Worm (Caenorhabditis elegans): ENCODE measurements around the gene F52E1.14.

Gene F52E1.14

ce11 chrV:8342416-8342815 is 41.3 kb upstream of the F52E1.14 start:
- TF ChIP-seq mdl-1 (tag; optimal IDR thresholded peaks at IDR 0.05) (no peak), unc-62 (GFP tag; optimal IDR thresholded peaks at IDR 0.05 in 1 of 2) (peak in 1 of 2 experiments; percentile 16), unc-62 (tag; optimal IDR thresholded peaks at IDR 0.05) (no peak)

- TF ChIP-seq nhr-28 (tag; optimal IDR thresholded peaks at IDR 0.05) = peak; percentile 97
- TF ChIP-seq mdt-29 (GFP tag; IDR thresholded peaks at IDR 0.05) = no peak
- peak in 1 of 2 experiments; percentile 44 for TF ChIP-seq unc-62 (GFP tag; optimal IDR thresholded peaks at IDR 0.05 in 1 of 2)
- no peak for TF ChIP-seq unc-62 (tag; optimal IDR thresholded peaks at IDR 0.05)
- TF ChIP-seq ceh-20 (GFP tag; IDR thresholded peaks at IDR 0.05) = 0 out of 2 replicates have a peak, but pooled peaks have one; percentile 19
- TF ChIP-seq hlh-11 (tag; optimal IDR thresholded peaks at IDR 0.05) = no peak
Measured at ce11 chrV:8345436-8345835, 38.3 kb upstream of the F52E1.14 start, which contains the start of gene C08D8.1. TSS of gene C08D8.1 (plus strand) at chrV:8345759.

ce11 chrV:8348959-8349389 is 34.7 kb upstream of the F52E1.14 start:
- TF ChIP-seq pqm-1 (tag; optimal IDR thresholded peaks at IDR 0.05) = peak; percentile 66
- peak; percentile 71 for TF ChIP-seq Y48G9A.11 (GFP tag; IDR thresholded peaks at IDR 0.05)
- no peak for TF ChIP-seq lin-29 (GFP tag; IDR thresholded peaks at IDR 0.05)
- TF ChIP-seq hif-1 (tag; optimal IDR thresholded peaks at IDR 0.05) = peak; percentile 21 to 25
- 0 out of 2 replicates have a peak, but pooled peaks have one; percentile 7 for TF ChIP-seq daf-19 (GFP tag; conservative IDR thresholded peaks at IDR 0.05)
- TF ChIP-seq aha-1 (tag) = peak; percentile 76
- no peak for TF ChIP-seq daf-12 (tag; optimal IDR thresholded peaks at IDR 0.05)
- peak in 1 of 2 experiments; percentile 2 for TF ChIP-seq mdl-1 (tag; optimal IDR thresholded peaks at IDR 0.05)
- TF ChIP-seq lin-1 (GFP tag; IDR thresholded peaks at IDR 0.05) = peak; percentile 88; the same call in 1 of the 2 replicates
- peak; percentile 57 to 75 for TF ChIP-seq lsy-2 (tag; optimal IDR thresholded peaks at IDR 0.05)
- TF ChIP-seq ZK546.5 (tag; optimal IDR thresholded peaks at IDR 0.05) = no peak
- peak; percentile 65 for TF ChIP-seq ztf-7 (tag; optimal IDR thresholded peaks at IDR 0.05)
- peak; percentile 76 for TF ChIP-seq T20F7.1 (GFP tag; optimal IDR thresholded peaks at IDR 0.05)
- no peak for TF ChIP-seq tag-97 (GFP tag; IDR thresholded peaks at IDR 0.05)
- no peak for TF ChIP-seq spr-3 (GFP tag; optimal IDR thresholded peaks at IDR 0.05)
- TF ChIP-seq zip-2 (tag; optimal IDR thresholded peaks at IDR 0.05) = peak; percentile 59
- TF ChIP-seq mxl-3 (GFP tag; optimal IDR thresholded peaks at IDR 0.05) = peak; percentile 79
- TF ChIP-seq ceh-82 (tag; optimal IDR thresholded peaks at IDR 0.05) = no peak
- TF ChIP-seq ceh-62 (tag; optimal IDR thresholded peaks at IDR 0.05) = no peak
- TF ChIP-seq duxl-1 (tag; optimal IDR thresholded peaks at IDR 0.05; ENCODE audit: poor library complexity) = peak; percentile 95
- no peak for TF ChIP-seq egl-27 (tag; optimal IDR thresholded peaks at IDR 0.05)
- TF ChIP-seq skn-1 (tag; optimal IDR thresholded peaks at IDR 0.05) = no peak
- TF ChIP-seq spr-1 (tag; optimal IDR thresholded peaks at IDR 0.05) = peak; percentile 79
- peak; percentile 98 for TF ChIP-seq ama-1 (optimal IDR thresholded peaks at IDR 0.05)
- peak; percentile 90 for TF ChIP-seq mes-2 (tag; optimal IDR thresholded peaks at IDR 0.05; ENCODE audit: poor library complexity, severe bottlenecking)
- no peak for TF ChIP-seq Y75B8A.6 (GFP tag; IDR thresholded peaks at IDR 0.05)
- TF ChIP-seq nhr-11 (tag; optimal IDR thresholded peaks at IDR 0.05) = peak; percentile 32
- TF ChIP-seq T26A8.4 (GFP tag; IDR thresholded peaks at IDR 0.05) = peak; percentile 92
- no peak for TF ChIP-seq nhr-237 (tag; optimal IDR thresholded peaks at IDR 0.05)
- 0 out of 2 replicates have a peak, but pooled peaks have one; percentile 71 for TF ChIP-seq nhr-42 (GFP tag; IDR thresholded peaks at IDR 0.05)
- TF ChIP-seq ces-1 (GFP tag; optimal IDR thresholded peaks at IDR 0.05) = no peak
- TF ChIP-seq F37D6.2 (tag; optimal IDR thresholded peaks at IDR 0.05) = peak; percentile 6
- TF ChIP-seq nhr-10 (tag; optimal IDR thresholded peaks at IDR 0.05) = peak; percentile 19
- peak; percentile 12 for TF ChIP-seq ceh-32 (tag; optimal IDR thresholded peaks at IDR 0.05; ENCODE audit: poor library complexity)
- TF ChIP-seq jun-1 (tag; optimal IDR thresholded peaks at IDR 0.05) = peak; percentile 50
- TF ChIP-seq rbr-2 (tag; optimal IDR thresholded peaks at IDR 0.05) = peak; percentile 80
- TF ChIP-seq lin-39 (tag; optimal IDR thresholded peaks at IDR 0.05) = no peak
- TF ChIP-seq unc-39 (tag; optimal IDR thresholded peaks at IDR 0.05) = no peak
- TF ChIP-seq zfp-2 (tag; optimal IDR thresholded peaks at IDR 0.05) = no peak
- TF ChIP-seq dmd-8 (GFP tag; IDR thresholded peaks at IDR 0.05) = peak; percentile 62
- no peak for TF ChIP-seq ztf-11 (tag; optimal IDR thresholded peaks at IDR 0.05)
- 0 out of 2 replicates have a peak, but pooled peaks have one; percentile 42 for TF ChIP-seq ceh-20 (GFP tag; IDR thresholded peaks at IDR 0.05)
- peak; percentile 44 for TF ChIP-seq dpl-1 (GFP tag; optimal IDR thresholded peaks at IDR 0.05)
